Worm (Caenorhabditis elegans) whole organism, L2 larva: Measurements from ENCODE around the gene T13H5.8.

Experiments used
- ZK546.5 ChIP-seq: sonication (generic microtip); optimal IDR thresholded peaks from 2 replicates; lab custom pipeline; 2017; ENCODE audit warnings: missing biosample characterization, missing genetic modification characterization
- ama-1 ChIP-seq: fragments of 150-350 bp; optimal IDR thresholded peaks from 2 replicates; lab custom pipeline; 2018; ENCODE audit warnings: inconsistent platforms
- blmp-1 ChIP-seq: sonication (generic microtip); optimal IDR thresholded peaks from 2 replicates; lab custom pipeline; 2017; ENCODE audit warnings: missing genetic modification characterization, mild to moderate bottlenecking, missing compliant biosample characterization, antibody characterized with exemption, moderate library complexity; ENCODE audit not compliant: insufficient read depth
- ceh-82 ChIP-seq: fragments of 150-350 bp; optimal IDR thresholded peaks from 2 replicates; lab custom pipeline; 2014; ENCODE audit warnings: missing biosample characterization, missing genetic modification characterization
- fos-1 ChIP-seq: fragments of 150-350 bp; optimal IDR thresholded peaks from 2 replicates; lab custom pipeline; 2014; ENCODE audit warnings: missing biosample characterization, missing genetic modification characterization
- gmeb-1 ChIP-seq: fragments of 150-350 bp; optimal IDR thresholded peaks from 2 replicates; lab custom pipeline; 2014; ENCODE audit warnings: missing biosample characterization, missing genetic modification characterization
- lin-39 ChIP-seq: fragments of 150-350 bp; optimal IDR thresholded peaks from 2 replicates; lab custom pipeline; 2014; ENCODE audit warnings: missing biosample characterization, missing genetic modification reagents, missing genetic modification characterization
- mdl-1 ChIP-seq, 2 experiments: fragments of 150-350 bp in 1 of 2; sonication (generic microtip) in 1 of 2; optimal IDR thresholded peaks; 2 replicates each; lab custom pipeline; 2017; ENCODE audit warnings: missing biosample characterization in 2 of 2, missing genetic modification characterization in 2 of 2
- nhr-12 ChIP-seq: fragments of 150-350 bp; optimal IDR thresholded peaks from 2 replicates; lab custom pipeline; 2014; ENCODE audit warnings: missing biosample characterization, missing genetic modification characterization
- nhr-237 ChIP-seq: fragments of 150-350 bp; optimal IDR thresholded peaks from 2 replicates; lab custom pipeline; 2014; ENCODE audit warnings: missing biosample characterization, missing genetic modification characterization
- zag-1 ChIP-seq: fragments of 150-350 bp; optimal IDR thresholded peaks from 2 replicates; lab custom pipeline; 2014; ENCODE audit warnings: missing biosample characterization, missing genetic modification characterization
- ztf-11 ChIP-seq: sonication (generic microtip); optimal IDR thresholded peaks from 2 replicates; lab custom pipeline; 2017; ENCODE audit warnings: missing biosample characterization, missing genetic modification characterization

ce11 chrII:8475306-8475822 lies 42.9 kb upstream of the T13H5.8 start, which contains the start of the genes M05D6.1 and M05D6.3:
- no peak for TF ChIP-seq fos-1
- TF ChIP-seq ama-1 (lab: Kevin White, UChicago): no peak
- TF ChIP-seq blmp-1 (tag; lab: Kevin White, UChicago): no peak
- TF ChIP-seq lin-39 (tag; lab: Kevin White, UChicago): no peak
- TF ChIP-seq zag-1: no peak
- TF ChIP-seq ZK546.5 (tag; lab: Kevin White, UChicago): no peak
- TF ChIP-seq mdl-1 (tag; optimal IDR thresholded peaks at IDR 0.05; lab: Kevin White, UChicago): no peak
- no peak for TF ChIP-seq ztf-11 (tag; lab: Kevin White, UChicago)
- TF ChIP-seq gmeb-1: no peak
- no peak for TF ChIP-seq nhr-237 (tag; lab: Kevin White, UChicago)
- no peak for TF ChIP-seq ceh-82 (tag; lab: Kevin White, UChicago)
- no peak for TF ChIP-seq nhr-12
